Fruit fly (Drosophila melanogaster): Measurements from ENCODE around the gene CG34163.

Gene CG34163

dm6 chr2L:12013741-12014393, 25.8 kb downstream of the CG34163 start:
- peak; percentile 46 for TF ChIP-seq CG10669 (GFP tag; optimal IDR thresholded peaks at IDR 0.05)
- no peak for TF ChIP-seq CG8319 (GFP tag; optimal IDR thresholded peaks at IDR 0.05)
- TF ChIP-seq svp (GFP tag) = peak; percentile 98
- TF ChIP-seq CG9139 (GFP tag; optimal IDR thresholded peaks at IDR 0.05) = peak; percentile 80
- peak; percentile 37 for TF ChIP-seq Ets96B (tag; optimal IDR thresholded peaks at IDR 0.05)
- TF ChIP-seq OdsH (GFP tag; optimal IDR thresholded peaks at IDR 0.05) = no peak
- TF ChIP-seq CG6792 (GFP tag; optimal IDR thresholded peaks at IDR 0.05) = peak; percentile 25
- TF ChIP-seq Blimp-1 (GFP tag; optimal IDR thresholded peaks at IDR 0.05) = peak; percentile 59
- TF ChIP-seq CG11762 (GFP tag; optimal IDR thresholded peaks at IDR 0.05; ENCODE audit: insufficient read depth) = no peak
- peak; percentile 72 for TF ChIP-seq CG1621 (tag; optimal IDR thresholded peaks at IDR 0.05)
- peak; percentile 80 to 84 for TF ChIP-seq ss (GFP tag; optimal IDR thresholded peaks at IDR 0.05)
- TF ChIP-seq spab (GFP tag; optimal IDR thresholded peaks at IDR 0.05) = peak; percentile 62
- TF ChIP-seq Eip78C (GFP tag) = peak; percentile 21
- TF ChIP-seq CG3919 (GFP tag; optimal IDR thresholded peaks at IDR 0.05) = peak; percentile 71
- no peak for TF ChIP-seq CG4318 (GFP tag; optimal IDR thresholded peaks at IDR 0.05)
- peak; percentile 95 for TF ChIP-seq vri (GFP tag; optimal IDR thresholded peaks at IDR 0.05)
- TF ChIP-seq CG6808 (GFP tag; optimal IDR thresholded peaks at IDR 0.05) = peak; percentile 81
- peak; percentile 41 for TF ChIP-seq CG10631 (GFP tag; optimal IDR thresholded peaks at IDR 0.05)
- no peak for TF ChIP-seq Sox102F (GFP tag; optimal IDR thresholded peaks at IDR 0.05)
- peak; percentile 67 for TF ChIP-seq Eip75B (GFP tag; optimal IDR thresholded peaks at IDR 0.05)
- peak in 1 of 2 experiments; percentile 17 for TF ChIP-seq salr (GFP tag; optimal IDR thresholded peaks at IDR 0.05)
- TF ChIP-seq Sox14 (GFP tag; optimal IDR thresholded peaks at IDR 0.05) = peak; percentile 45
- peak; percentile 39 for TF ChIP-seq CG6276 (GFP tag; optimal IDR thresholded peaks at IDR 0.05)
- TF ChIP-seq CG6163 (GFP tag; IDR thresholded peaks at IDR 0.05) = peak; percentile 65; the same call in 2 of the 3 replicates
- TF ChIP-seq dsx (GFP tag; optimal IDR thresholded peaks at IDR 0.05; ENCODE audit: poor library complexity, severe bottlenecking) = peak; percentile 98
- TF ChIP-seq Hr38 (GFP tag; optimal IDR thresholded peaks at IDR 0.05) = no peak
- peak; percentile 18 for TF ChIP-seq CG3032 (tag; optimal IDR thresholded peaks at IDR 0.05)
- TF ChIP-seq CG31627 (GFP tag; optimal IDR thresholded peaks at IDR 0.05) = no peak
- TF ChIP-seq Met (GFP tag; optimal IDR thresholded peaks at IDR 0.05) = peak; percentile 69
- no peak for TF ChIP-seq achi (GFP tag; optimal IDR thresholded peaks at IDR 0.05)
- TF ChIP-seq Lpt (GFP tag; optimal IDR thresholded peaks at IDR 0.05) = peak; percentile 78
- no peak for TF ChIP-seq pdm3 (GFP tag; optimal IDR thresholded peaks at IDR 0.05)
- TF ChIP-seq eg (GFP tag; IDR thresholded peaks at IDR 0.05) = 0 out of 3 replicates have a peak, but pooled peaks have one; percentile 15
- TF ChIP-seq CG8119 (GFP tag; IDR thresholded peaks at IDR 0.05) = peak; percentile 30; the same call in 1 of the 3 replicates
- TF ChIP-seq CG6854 (GFP tag; optimal IDR thresholded peaks at IDR 0.05) = peak; percentile 81

dm6 chr2L:12020735-12021134, 32.7 kb downstream of the CG34163 start, which contains the start of gene Wdr81:
Gene Wdr81, minus strand, starts transcription at chr2L:12020960.
- no peak for TF ChIP-seq esn (GFP tag; optimal IDR thresholded peaks at IDR 0.05)
- TF ChIP-seq Lpt (GFP tag; optimal IDR thresholded peaks at IDR 0.05) = no peak
- TF ChIP-seq Smox (GFP tag; optimal IDR thresholded peaks at IDR 0.05) = no peak
- TF ChIP-seq Hr4 (GFP tag; optimal IDR thresholded peaks at IDR 0.05) = no peak
- TF ChIP-seq dac (GFP tag; optimal IDR thresholded peaks at IDR 0.05) = no peak
- no peak for TF ChIP-seq acj6 (GFP tag; optimal IDR thresholded peaks at IDR 0.05)
- TF ChIP-seq Eip93F (GFP tag; optimal IDR thresholded peaks at IDR 0.05) = no peak
- TF ChIP-seq Ets96B (tag; optimal IDR thresholded peaks at IDR 0.05) = no peak

All from whole organism, prepupa.